Worm (Caenorhabditis elegans) whole organism, late embryonic: ENCODE results near the gene Y6E2A.10.

Experiments used
- T23F11.4 ChIP-seq: fragments of 200-800 bp; sonication (Bioruptor generic); optimal IDR thresholded peaks from 2 replicates; lab custom pipeline; 2018; ENCODE audit warnings: mild to moderate bottlenecking, missing genetic modification characterization, missing compliant biosample characterization
- Y22D7AL.16 ChIP-seq: sonication (generic microtip); optimal IDR thresholded peaks from 2 replicates; lab custom pipeline; 2016; ENCODE audit warnings: missing genetic modification characterization, missing compliant biosample characterization
- ama-1 ChIP-seq: fragments of 150-350 bp; optimal IDR thresholded peaks from 2 replicates; lab custom pipeline; 2014
- ceh-14 ChIP-seq: sonication (generic microtip); optimal IDR thresholded peaks from 2 replicates; lab custom pipeline; 2016; ENCODE audit warnings: missing genotype, missing genetic modification characterization, missing compliant biosample characterization
- ceh-18 ChIP-seq: sonication (generic microtip); optimal IDR thresholded peaks from 2 replicates; lab custom pipeline; 2016; ENCODE audit warnings: missing genetic modification characterization, missing compliant biosample characterization
- ceh-19 ChIP-seq: fragments of 200-800 bp; sonication (Bioruptor generic); optimal IDR thresholded peaks from 2 replicates; lab custom pipeline; 2018; ENCODE audit warnings: mild to moderate bottlenecking, missing genetic modification characterization, missing compliant biosample characterization
- ceh-30 ChIP-seq: fragments of 150-350 bp; optimal IDR thresholded peaks from 2 replicates; lab custom pipeline; 2014; ENCODE audit warnings: missing biosample characterization, missing genetic modification characterization
- ceh-34 ChIP-seq: sonication (generic microtip); optimal IDR thresholded peaks from 2 replicates; lab custom pipeline; 2016; ENCODE audit warnings: mild to moderate bottlenecking, missing genetic modification characterization, missing compliant biosample characterization
- ceh-45 ChIP-seq: fragments of 200-800 bp; sonication (Bioruptor generic); IDR thresholded peaks from 2 replicates; pipeline ENCODE4 v1.3.6; 2022; ENCODE audit warnings: missing genetic modification reagents, missing genetic modification characterization, missing compliant biosample characterization
- ceh-48 ChIP-seq: sonication (generic microtip); optimal IDR thresholded peaks from 2 replicates; lab custom pipeline; 2016; ENCODE audit warnings: missing genetic modification characterization, inconsistent platforms, missing compliant biosample characterization
- ceh-9 ChIP-seq: sonication (generic microtip); optimal IDR thresholded peaks from 2 replicates; lab custom pipeline; 2016; ENCODE audit warnings: mild to moderate bottlenecking, missing genetic modification characterization, inconsistent platforms, missing compliant biosample characterization
- dmd-4 ChIP-seq: sonication (generic microtip); optimal IDR thresholded peaks from 2 replicates; lab custom pipeline; 2016; ENCODE audit warnings: borderline replicate concordance, missing genetic modification characterization, missing compliant biosample characterization
- dve-1 ChIP-seq: sonication (generic microtip); optimal IDR thresholded peaks from 2 replicates; lab custom pipeline; 2017; ENCODE audit warnings: antibody characterized with exemption, mild to moderate bottlenecking, missing genetic modification characterization, missing compliant biosample characterization
- elt-2 ChIP-seq: sonication (generic microtip); optimal IDR thresholded peaks from 2 replicates; lab custom pipeline; 2016; ENCODE audit warnings: missing genetic modification reagents, missing genetic modification characterization, missing compliant biosample characterization
- elt-4 ChIP-seq: sonication (generic microtip); optimal IDR thresholded peaks from 2 replicates; lab custom pipeline; 2016; ENCODE audit warnings: missing genetic modification characterization, missing compliant biosample characterization
- ets-4 ChIP-seq: sonication (generic microtip); optimal IDR thresholded peaks from 2 replicates; lab custom pipeline; 2016; ENCODE audit warnings: missing genetic modification characterization, missing compliant biosample characterization
- eyg-1 ChIP-seq: sonication (generic microtip); optimal IDR thresholded peaks from 2 replicates; lab custom pipeline; 2016; ENCODE audit warnings: missing genotype, missing genetic modification characterization, missing compliant biosample characterization
- fax-1 ChIP-seq: sonication (generic microtip); optimal IDR thresholded peaks from 2 replicates; lab custom pipeline; 2016; ENCODE audit warnings: missing genotype, missing genetic modification characterization, missing compliant biosample characterization
- fkh-6 ChIP-seq: sonication (generic microtip); optimal IDR thresholded peaks from 2 replicates; lab custom pipeline; 2016; ENCODE audit warnings: missing genetic modification characterization, missing compliant biosample characterization
- gmeb-2 ChIP-seq: sonication (generic microtip); optimal IDR thresholded peaks from 2 replicates; lab custom pipeline; 2016; ENCODE audit warnings: missing genetic modification characterization, inconsistent platforms, missing compliant biosample characterization
- hlh-13 ChIP-seq: fragments of 200-800 bp; sonication (Bioruptor generic); optimal IDR thresholded peaks from 2 replicates; lab custom pipeline; 2018; ENCODE audit warnings: mild to moderate bottlenecking, missing genetic modification characterization, missing compliant biosample characterization
- hlh-15 ChIP-seq: sonication (generic microtip); optimal IDR thresholded peaks from 2 replicates; lab custom pipeline; 2016; ENCODE audit warnings: missing genetic modification characterization, missing compliant biosample characterization
- hlh-30 ChIP-seq: sonication (generic microtip); optimal IDR thresholded peaks from 2 replicates; lab custom pipeline; 2017; ENCODE audit warnings: antibody characterized with exemption, missing genetic modification characterization, missing compliant biosample characterization; ENCODE audit not compliant: insufficient read depth
- hlh-6 ChIP-seq: sonication (generic microtip); optimal IDR thresholded peaks from 2 replicates; lab custom pipeline; 2016; ENCODE audit warnings: missing genotype, missing genetic modification characterization, missing compliant biosample characterization
- hlh-8 ChIP-seq: sonication (generic microtip); optimal IDR thresholded peaks from 2 replicates; lab custom pipeline; 2016; ENCODE audit warnings: missing genotype, missing genetic modification characterization, missing compliant biosample characterization
- lin-11 ChIP-seq: fragments of 200-800 bp; sonication (Bioruptor generic); optimal IDR thresholded peaks from 2 replicates; lab custom pipeline; 2018; ENCODE audit warnings: mild to moderate bottlenecking, missing genetic modification characterization, missing compliant biosample characterization
- nfya-1 ChIP-seq: sonication (generic microtip); optimal IDR thresholded peaks from 2 replicates; lab custom pipeline; 2017; ENCODE audit warnings: missing genetic modification characterization, mild to moderate bottlenecking, missing compliant biosample characterization, antibody characterized with exemption, moderate library complexity
- nhr-11 ChIP-seq: fragments of 150-350 bp; optimal IDR thresholded peaks from 2 replicates; lab custom pipeline; 2014; ENCODE audit warnings: missing biosample characterization, missing genetic modification characterization
- npax-4 ChIP-seq: sonication (generic microtip); optimal IDR thresholded peaks from 2 replicates; lab custom pipeline; 2016; ENCODE audit warnings: missing genetic modification characterization, missing compliant biosample characterization
- odd-2 ChIP-seq: sonication (generic microtip); optimal IDR thresholded peaks from 2 replicates; lab custom pipeline; 2017; ENCODE audit warnings: antibody characterized with exemption, mild to moderate bottlenecking, missing genetic modification characterization, missing compliant biosample characterization
- pax-1 ChIP-seq: fragments of 150-350 bp; optimal IDR thresholded peaks from 2 replicates; lab custom pipeline; 2014; ENCODE audit warnings: missing biosample characterization, missing genetic modification characterization
- pros-1 ChIP-seq: fragments of 150-350 bp; optimal IDR thresholded peaks from 2 replicates; lab custom pipeline; 2014; ENCODE audit warnings: missing biosample characterization, missing genetic modification reagents, missing genetic modification characterization
- ref-2 ChIP-seq: sonication (generic microtip); optimal IDR thresholded peaks from 2 replicates; lab custom pipeline; 2016; ENCODE audit warnings: missing genetic modification characterization, missing compliant biosample characterization
- rnt-1 ChIP-seq: sonication (generic microtip); optimal IDR thresholded peaks from 2 replicates; lab custom pipeline; 2016; ENCODE audit warnings: missing genetic modification characterization, missing compliant biosample characterization
- sdc-2 ChIP-seq: sonication (generic microtip); optimal IDR thresholded peaks from 2 replicates; lab custom pipeline; 2016; ENCODE audit warnings: missing genotype, missing genetic modification characterization, missing compliant biosample characterization
- sox-2 ChIP-seq: fragments of 200-800 bp; sonication (Bioruptor generic); IDR thresholded peaks from 2 replicates; pipeline ENCODE4 v1.3.6; 2022; ENCODE audit warnings: missing genetic modification reagents, missing genetic modification characterization, missing compliant biosample characterization
- sox-4 ChIP-seq: sonication (generic microtip); optimal IDR thresholded peaks from 2 replicates; lab custom pipeline; 2017; ENCODE audit warnings: mild to moderate bottlenecking, missing genetic modification characterization, inconsistent platforms, missing compliant biosample characterization
- syd-9 ChIP-seq: sonication (generic microtip); optimal IDR thresholded peaks from 2 replicates; lab custom pipeline; 2016; ENCODE audit warnings: mild to moderate bottlenecking, missing genetic modification characterization, moderate library complexity, missing compliant biosample characterization
- tbx-7 ChIP-seq: sonication (generic microtip); optimal IDR thresholded peaks from 2 replicates; lab custom pipeline; 2016; ENCODE audit warnings: missing genotype, missing genetic modification characterization, missing compliant biosample characterization
- unc-42 ChIP-seq: sonication (generic microtip); optimal IDR thresholded peaks from 2 replicates; lab custom pipeline; 2016; ENCODE audit warnings: missing genotype, missing genetic modification characterization, missing compliant biosample characterization
- unc-86 ChIP-seq: sonication (generic microtip); optimal IDR thresholded peaks from 2 replicates; lab custom pipeline; 2016; ENCODE audit warnings: missing genetic modification characterization, missing compliant biosample characterization
- zip-5 ChIP-seq: sonication (generic microtip); optimal IDR thresholded peaks from 2 replicates; lab custom pipeline; 2016; ENCODE audit warnings: missing genetic modification characterization, missing compliant biosample characterization

Gene Y6E2A.10

DNA sequence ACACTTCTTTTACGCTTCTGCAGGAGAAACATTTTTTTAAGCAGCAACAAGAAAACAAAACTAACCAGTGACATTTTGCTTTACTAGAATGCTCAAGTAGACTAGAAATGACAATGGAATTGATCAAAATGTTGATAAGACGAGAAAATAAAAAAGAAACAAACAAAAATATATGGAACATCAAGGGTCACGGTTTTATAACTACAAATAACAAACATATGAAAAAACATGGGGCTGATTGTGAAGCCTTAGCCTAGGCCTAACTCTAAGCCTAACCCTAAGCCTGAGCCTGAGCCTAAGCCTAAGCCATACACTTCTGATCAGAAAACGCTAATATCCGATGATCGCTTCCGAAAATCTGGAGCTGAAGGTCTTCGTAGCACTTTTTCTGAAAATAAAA, at the start of gene Y6E2A.10:
Gene Y6E2A.10, minus strand, starts transcription at position 101 of the 400 bp plus-strand sequence.
- no peak for TF ChIP-seq odd-2 (tag; lab: Kevin White, UChicago)
- no peak for TF ChIP-seq elt-2 (tag; lab: Kevin White, UChicago)
- TF ChIP-seq sox-4: no peak
- TF ChIP-seq nfya-1: no peak
- no peak for TF ChIP-seq eyg-1 (tag; lab: Kevin White, UChicago)
- TF ChIP-seq ama-1 (lab: Kevin White, UChicago): no peak
- no peak for TF ChIP-seq T23F11.4 (GFP tag; lab: Kevin White, UChicago)
- no peak for TF ChIP-seq ceh-18 (tag; lab: Kevin White, UChicago)
- TF ChIP-seq ceh-9 (tag; lab: Kevin White, UChicago): no peak
- no peak for TF ChIP-seq hlh-30 (tag; lab: Kevin White, UChicago)
- no peak for TF ChIP-seq zip-5 (tag; lab: Kevin White, UChicago)
- TF ChIP-seq ceh-45 (GFP tag; lab: Robert Waterston, UW): no peak
- no peak for TF ChIP-seq ref-2 (tag; lab: Kevin White, UChicago)

DNA sequence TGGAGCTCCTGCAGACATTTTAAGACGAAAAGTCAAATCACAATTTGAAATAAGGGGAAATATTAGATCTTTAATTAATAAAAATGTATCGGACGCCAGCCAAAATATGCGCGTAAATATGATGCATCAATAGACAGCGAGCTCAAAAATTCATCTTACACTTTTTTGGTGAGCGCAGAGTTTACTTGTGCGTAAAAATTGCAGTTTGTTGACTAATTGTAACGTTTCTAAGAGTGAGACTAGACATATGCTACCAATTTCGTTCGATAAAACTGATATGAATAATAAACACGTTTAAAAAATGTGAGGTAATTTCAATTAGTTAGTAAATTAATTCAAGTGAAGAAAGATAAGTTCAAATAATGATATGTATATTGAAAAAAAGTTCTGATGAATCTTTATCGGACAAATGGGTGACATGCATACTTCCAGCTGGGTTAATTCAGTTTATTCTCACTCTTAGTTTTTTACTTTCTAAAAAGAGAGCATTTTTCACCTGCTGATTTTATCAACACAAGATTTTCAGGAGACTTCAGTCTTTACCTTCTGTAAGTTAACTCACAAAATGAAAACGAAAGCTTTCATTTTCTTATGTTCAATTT, 48.9 kb upstream of the Y6E2A.10 start, which contains the start of the genes nhr-285 and irld-52:
Gene nhr-285, minus strand, starts transcription at position 101 of the 602 bp plus-strand sequence.
Gene irld-52, plus strand, starts transcription at position 552 of the 602 bp plus-strand sequence.
- TF ChIP-seq dve-1 (no peak), npax-4 (tag; lab: Kevin White, UChicago) (no peak), lin-11 (tag; lab: Kevin White, UChicago) (no peak), gmeb-2 (tag; lab: Kevin White, UChicago) (no peak), ceh-9 (tag; lab: Kevin White, UChicago) (no peak), elt-4 (tag; lab: Kevin White, UChicago) (no peak), ceh-14 (tag; lab: Kevin White, UChicago) (no peak), ets-4 (tag; lab: Kevin White, UChicago) (no peak), unc-42 (no peak), sox-2 (GFP tag; lab: Robert Waterston, UW) (no peak), dmd-4 (tag; lab: Kevin White, UChicago) (no peak), hlh-6 (tag; lab: Kevin White, UChicago) (no peak), nhr-11 (tag; lab: Kevin White, UChicago) (no peak), Y22D7AL.16 (tag; lab: Kevin White, UChicago) (no peak), unc-86 (tag; lab: Kevin White, UChicago) (no peak), fax-1 (tag; lab: Kevin White, UChicago) (no peak), ceh-19 (no peak)

DNA sequence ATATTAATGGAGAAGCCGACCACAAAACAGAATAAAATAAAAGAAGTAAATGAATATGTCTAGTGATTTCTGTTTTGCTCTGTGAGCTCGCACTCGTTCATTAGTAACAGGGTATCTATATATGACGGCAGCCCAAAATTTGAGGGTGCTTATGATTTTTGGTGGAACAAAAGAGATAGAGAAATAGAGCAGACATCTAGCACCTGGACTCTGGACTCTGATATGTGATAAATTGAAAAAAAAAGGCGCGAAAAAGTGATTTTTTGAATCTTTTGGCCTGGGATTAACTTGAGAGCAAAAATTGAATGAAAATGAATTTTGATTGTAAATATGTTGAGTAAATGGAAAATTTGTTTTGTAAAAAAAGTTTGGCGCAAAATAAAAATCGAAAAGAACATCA, 46.3 kb upstream of the Y6E2A.10 start, which contains the start of gene nhr-283:
Gene nhr-283, minus strand, starts transcription at position 101 of the 400 bp plus-strand sequence.
- TF ChIP-seq rnt-1 (tag; lab: Kevin White, UChicago) (no peak), pros-1 (no peak), ceh-30 (tag; lab: Kevin White, UChicago) (no peak), hlh-13 (no peak), hlh-8 (tag; lab: Kevin White, UChicago) (no peak)

DNA sequence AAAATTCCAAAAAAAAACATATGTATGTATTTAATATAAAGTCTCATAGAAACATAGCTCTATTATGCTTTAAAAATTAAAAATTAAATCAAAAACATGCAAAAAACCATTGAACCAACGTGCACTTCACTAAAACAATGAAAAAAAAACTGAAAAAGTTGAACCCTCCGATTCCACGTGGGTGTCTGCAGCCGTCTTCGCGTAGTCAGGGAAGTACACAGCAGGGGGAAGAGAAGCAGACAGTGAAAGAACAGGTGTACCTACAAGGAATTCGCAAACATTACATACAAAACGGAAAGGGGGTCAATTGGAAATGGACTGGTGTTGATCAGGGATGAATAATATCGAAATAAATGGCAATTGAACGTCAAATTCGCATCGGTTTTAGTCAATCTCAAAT, 43.6 kb upstream of the Y6E2A.10 start:
- TF ChIP-seq unc-86 (tag; lab: Kevin White, UChicago) (no peak), pax-1 (tag; lab: Kevin White, UChicago) (no peak), tbx-7 (tag; lab: Kevin White, UChicago) (no peak), hlh-15 (tag; lab: Kevin White, UChicago) (no peak), dmd-4 (tag; lab: Kevin White, UChicago) (no peak), ceh-34 (tag; lab: Kevin White, UChicago) (no peak), hlh-6 (tag; lab: Kevin White, UChicago) (no peak), syd-9 (tag; lab: Kevin White, UChicago) (no peak), sox-4 (no peak), sdc-2 (no peak), hlh-13 (no peak), fkh-6 (tag; lab: Kevin White, UChicago) (no peak), ceh-48 (tag; lab: Kevin White, UChicago) (no peak)
